Worm (Caenorhabditis elegans): ENCODE results near the gene F35H12.6.

- TF ChIP-seq tbx-7 (tag; optimal IDR thresholded peaks at IDR 0.05): no peak
- no peak for TF ChIP-seq sox-2 (GFP tag; IDR thresholded peaks at IDR 0.05)
- TF ChIP-seq fkh-6 (tag; optimal IDR thresholded peaks at IDR 0.05): no peak
- no peak for TF ChIP-seq rnt-1 (tag; optimal IDR thresholded peaks at IDR 0.05)
Observed at ce11 chrX:912990-913389, at the start of gene F35H12.6.
